Fruit fly (Drosophila melanogaster): ENCODE measurements around the gene CG16782.

The CG16782 gene

DNA sequence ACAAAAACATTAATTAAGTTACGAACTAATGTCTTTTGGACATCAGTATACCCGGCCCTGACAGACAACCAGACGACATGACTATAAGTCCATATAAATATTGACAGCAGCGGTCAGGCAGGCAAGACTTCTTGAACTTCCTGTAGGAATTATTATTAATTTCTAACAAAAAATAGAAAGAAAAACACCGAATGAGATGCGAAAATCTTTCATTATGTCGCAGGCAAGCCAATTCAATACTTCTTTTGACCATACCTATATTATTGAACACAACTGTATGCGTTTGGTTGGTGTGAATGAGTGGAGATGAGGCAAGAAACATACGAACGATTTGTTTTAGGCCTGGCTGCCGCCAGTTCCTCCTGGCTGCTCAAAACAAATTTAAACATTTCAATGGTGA lies 35.1 kb downstream of the CG16782 start (continued):
- peak; percentile 62 for TF ChIP-seq CG10654 (GFP tag; optimal IDR thresholded peaks at IDR 0.05)
- TF ChIP-seq NfI (GFP tag; optimal IDR thresholded peaks at IDR 0.05) = peak; percentile 80
- TF ChIP-seq mam (GFP tag; optimal IDR thresholded peaks at IDR 0.05) = peak; percentile 72
- TF ChIP-seq tll (GFP tag; optimal IDR thresholded peaks at IDR 0.05) = no peak
- TF ChIP-seq Asciz (GFP tag; optimal IDR thresholded peaks at IDR 0.05) = peak; percentile 75
- no peak for TF ChIP-seq pfk (GFP tag; optimal IDR thresholded peaks at IDR 0.05)
- peak; percentile 45 for TF ChIP-seq CG3407 (GFP tag; optimal IDR thresholded peaks at IDR 0.05)
- TF ChIP-seq CG6683 (GFP tag; optimal IDR thresholded peaks at IDR 0.05) = peak; percentile 32
- peak in 1 of 2 experiments; percentile 18 for TF ChIP-seq crp (GFP tag; optimal IDR thresholded peaks at IDR 0.05)
- TF ChIP-seq Hr51 (GFP tag; optimal IDR thresholded peaks at IDR 0.05) = peak; percentile 50 to 90
- no peak for TF ChIP-seq CG1832 (GFP tag; optimal IDR thresholded peaks at IDR 0.05)
- peak; percentile 71 for TF ChIP-seq ken (GFP tag; IDR thresholded peaks at IDR 0.05)
- TF ChIP-seq sima (GFP tag; optimal IDR thresholded peaks at IDR 0.05) = no peak
- no peak for TF ChIP-seq Lhr (GFP tag; optimal IDR thresholded peaks at IDR 0.05)
- TF ChIP-seq NK7.1 (GFP tag; optimal IDR thresholded peaks at IDR 0.05) = peak; percentile 50
- TF ChIP-seq MESR4 (GFP tag; optimal IDR thresholded peaks at IDR 0.05) = peak; percentile 15
- no peak for TF ChIP-seq Dll (GFP tag; IDR thresholded peaks at IDR 0.05; ENCODE audit: partially characterized antibody)
- peak; percentile 85 for TF ChIP-seq zfh1 (GFP tag; IDR thresholded peaks at IDR 0.05)
- peak; percentile 65 for TF ChIP-seq CrebB (tag; optimal IDR thresholded peaks at IDR 0.05)
- TF ChIP-seq CG8089 (GFP tag; optimal IDR thresholded peaks at IDR 0.05) = peak; percentile 66
- TF ChIP-seq tin (GFP tag; optimal IDR thresholded peaks at IDR 0.05) = peak; percentile 73
- peak; percentile 79 for TF ChIP-seq CG14014 (GFP tag; IDR thresholded peaks at IDR 0.05)
- TF ChIP-seq HHEX (GFP tag; optimal IDR thresholded peaks at IDR 0.05) = peak; percentile 75
- TF ChIP-seq ssp (GFP tag; IDR thresholded peaks at IDR 0.05) = peak; percentile 55
- peak; percentile 66; the same call in 2 of the 3 replicates for TF ChIP-seq CG7357 (GFP tag; IDR thresholded peaks at IDR 0.05)
- TF ChIP-seq trh (GFP tag; optimal IDR thresholded peaks at IDR 0.05) = peak; percentile 13
- peak; percentile 74 for TF ChIP-seq CG10267 (tag; optimal IDR thresholded peaks at IDR 0.05)
- TF ChIP-seq tx (GFP tag; optimal IDR thresholded peaks at IDR 0.05) = peak; percentile 67
- TF ChIP-seq Atf6 (GFP tag; IDR thresholded peaks at IDR 0.05) = peak; percentile 83
- TF ChIP-seq NC2α (GFP tag; optimal IDR thresholded peaks at IDR 0.05) = no peak
- peak; percentile 58 for TF ChIP-seq CG18476 (GFP tag; optimal IDR thresholded peaks at IDR 0.05)
- TF ChIP-seq Camta (GFP tag; optimal IDR thresholded peaks at IDR 0.05) = peak; percentile 66
- TF ChIP-seq CG10147 (GFP tag; optimal IDR thresholded peaks at IDR 0.05) = peak; percentile 66
- peak; percentile 74 for TF ChIP-seq CG11093 (GFP tag; IDR thresholded peaks at IDR 0.05)
- TF ChIP-seq CG2116 (GFP tag; optimal IDR thresholded peaks at IDR 0.05) = peak; percentile 46
- TF ChIP-seq CG9215 (GFP tag; IDR thresholded peaks at IDR 0.05) = peak; percentile 52; the same call in 1 of the 2 replicates
- peak; percentile 81 for TF ChIP-seq jing (GFP tag; optimal IDR thresholded peaks at IDR 0.05)
- peak; percentile 87 for TF ChIP-seq chm (GFP tag; IDR thresholded peaks at IDR 0.05)
- peak; percentile 44 for TF ChIP-seq CG18764 (GFP tag; optimal IDR thresholded peaks at IDR 0.05)
- TF ChIP-seq tna (GFP tag; IDR thresholded peaks at IDR 0.05; ENCODE audit: partially characterized antibody) = no peak
- peak; percentile 46 for TF ChIP-seq pho (GFP tag; optimal IDR thresholded peaks at IDR 0.05)
- TF ChIP-seq CG4328 (GFP tag; optimal IDR thresholded peaks at IDR 0.05) = no peak
- TF ChIP-seq mirr (GFP tag; optimal IDR thresholded peaks at IDR 0.05) = no peak
- peak; percentile 83 for TF ChIP-seq nmo (GFP tag; optimal IDR thresholded peaks at IDR 0.05)
- peak; percentile 70 for TF ChIP-seq CG4820 (GFP tag; optimal IDR thresholded peaks at IDR 0.05)
- no peak for TF ChIP-seq sc (optimal IDR thresholded peaks at IDR 0.05)
- peak; percentile 57 for TF ChIP-seq sc (GFP tag; optimal IDR thresholded peaks at IDR 0.05)
- no peak for TF ChIP-seq Doc3 (GFP tag; IDR thresholded peaks at IDR 0.05; ENCODE audit: partially characterized antibody)
- TF ChIP-seq CG16863 (GFP tag; optimal IDR thresholded peaks at IDR 0.05) = peak; percentile 76
- TF ChIP-seq ftz-f1 (GFP tag; optimal IDR thresholded peaks at IDR 0.05) = no peak
